Worm (Caenorhabditis elegans): ENCODE data around the gene pen-2.

- no peak for TF ChIP-seq pes-1 (GFP tag; IDR thresholded peaks at IDR 0.05)
- no peak for TF ChIP-seq flt-1 (GFP tag; IDR thresholded peaks at IDR 0.05)
- no peak for TF ChIP-seq ama-1 (optimal IDR thresholded peaks at IDR 0.05)
- no peak for TF ChIP-seq aly-1 (tag; optimal IDR thresholded peaks at IDR 0.05)
- no peak for TF ChIP-seq tbx-11 (GFP tag; IDR thresholded peaks at IDR 0.05)
These were observed 34.8 kb downstream of the pen-2 start, which contains the start of gene dpy-18 for ce11 chrIII:11377880-11378279.

All from whole organism, early embryonic.